Worm (Caenorhabditis elegans): ENCODE results near the gene ZK899.1.

DNA sequence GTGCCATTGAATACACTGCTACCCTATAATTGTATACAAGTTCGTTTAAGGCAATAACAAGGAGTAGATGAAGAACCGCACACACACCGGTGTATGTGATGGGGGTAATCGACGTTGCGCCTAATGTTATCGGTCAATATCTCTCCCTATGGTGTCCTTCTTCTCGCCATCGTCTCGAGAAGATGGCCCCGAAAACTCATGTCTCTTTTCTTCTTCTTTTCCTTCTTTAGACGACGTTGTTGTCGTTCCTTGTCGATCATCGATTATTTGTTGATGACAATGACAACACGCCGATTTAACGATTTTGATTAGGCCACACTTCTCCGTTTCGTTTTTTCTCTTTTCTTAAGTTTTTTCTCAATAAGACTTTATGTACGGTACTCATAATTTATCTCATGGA, 37.3 kb upstream of the ZK899.1 start:
- no peak for TF ChIP-seq R02D3.7 (tag; optimal IDR thresholded peaks at IDR 0.05)
- no peak for TF ChIP-seq snpc-4 (tag; optimal IDR thresholded peaks at IDR 0.05)
- no peak for TF ChIP-seq nhr-43 (tag; optimal IDR thresholded peaks at IDR 0.05; ENCODE audit: poor library complexity, severe bottlenecking)
- no peak for TF ChIP-seq lin-39 (tag; optimal IDR thresholded peaks at IDR 0.05)
- no peak for TF ChIP-seq fkh-2 (tag; optimal IDR thresholded peaks at IDR 0.05)
